Worm (Caenorhabditis elegans) whole organism, L3 larva: ENCODE measurements around the gene srx-65.

ENCODE experiments used
- R02D3.7 ChIP-seq: fragments of 150-350 bp; optimal IDR thresholded peaks from 2 replicates; lab custom pipeline; 2014; ENCODE audit warnings: missing biosample characterization, missing genetic modification characterization
- ama-1 ChIP-seq: fragments of 150-350 bp; optimal IDR thresholded peaks from 2 replicates; lab custom pipeline; 2018
- ceh-28 ChIP-seq: fragments of 150-350 bp; optimal IDR thresholded peaks from 2 replicates; lab custom pipeline; 2014; ENCODE audit warnings: missing biosample characterization, missing genetic modification reagents, missing genetic modification characterization
- ceh-82 ChIP-seq: fragments of 150-350 bp; optimal IDR thresholded peaks from 2 replicates; lab custom pipeline; 2014; ENCODE audit warnings: missing biosample characterization, missing genetic modification characterization
- eor-1 ChIP-seq, 2 experiments: fragments of 150-350 bp; optimal IDR thresholded peaks; 2 replicates each; lab custom pipeline; 2014 to 2018; ENCODE audit warnings: missing biosample characterization in 2 of 2, missing genetic modification characterization in 2 of 2
- fkh-10 ChIP-seq: sonication (generic microtip); optimal IDR thresholded peaks from 2 replicates; lab custom pipeline; 2017; ENCODE audit warnings: missing biosample characterization, missing genetic modification reagents, missing genetic modification characterization
- lin-39 ChIP-seq: fragments of 150-350 bp; optimal IDR thresholded peaks from 2 replicates; lab custom pipeline; 2018; ENCODE audit warnings: missing biosample characterization, missing genetic modification reagents, missing genetic modification characterization
- nhr-11 ChIP-seq: fragments of 150-350 bp; optimal IDR thresholded peaks from 2 replicates; lab custom pipeline; 2014; ENCODE audit warnings: missing biosample characterization, missing genetic modification characterization
- nhr-237 ChIP-seq: fragments of 150-350 bp; optimal IDR thresholded peaks from 2 replicates; lab custom pipeline; 2014; ENCODE audit warnings: missing biosample characterization, missing genetic modification characterization
- nhr-76 ChIP-seq: fragments of 150-350 bp; sonication (generic microtip); optimal IDR thresholded peaks from 5 replicates; lab custom pipeline; 2014; ENCODE audit warnings: missing biosample characterization, missing genetic modification characterization
- nhr-77 ChIP-seq: fragments of 150-350 bp; optimal IDR thresholded peaks from 2 replicates; lab custom pipeline; 2014; ENCODE audit warnings: missing biosample characterization, missing genetic modification characterization
- skn-1 ChIP-seq: fragments of 150-350 bp; optimal IDR thresholded peaks from 2 replicates; lab custom pipeline; 2014; ENCODE audit warnings: missing biosample characterization, missing genetic modification characterization
- unc-39 ChIP-seq: sonication (generic microtip); optimal IDR thresholded peaks from 4 replicates; lab custom pipeline; 2017; ENCODE audit warnings: missing biosample characterization, missing genetic modification characterization

DNA sequence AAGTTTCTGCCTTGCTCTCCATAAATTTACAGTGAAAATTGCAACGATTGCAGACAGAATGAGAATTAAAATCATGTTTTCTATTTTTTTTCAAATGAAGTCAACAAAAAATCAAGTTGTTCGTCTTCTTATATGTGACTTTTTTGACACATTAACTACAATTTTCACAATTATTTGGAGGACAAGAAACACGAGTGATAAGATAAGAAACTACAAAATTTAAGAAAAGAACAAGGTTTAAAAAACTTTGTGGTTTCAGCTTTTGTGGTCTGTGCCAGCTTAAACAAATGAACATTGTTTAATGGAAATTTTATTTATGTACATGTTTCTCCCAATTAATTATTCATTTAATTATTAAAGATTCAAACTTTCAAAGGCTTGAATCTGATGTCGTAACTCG is 48.7 kb downstream of the srx-65 start, which contains the start of gene cyp-34A9:
- no peak for TF ChIP-seq skn-1 (tag; lab: Kevin White, UChicago)
- TF ChIP-seq ceh-82 (tag; lab: Kevin White, UChicago), result no peak
- TF ChIP-seq nhr-76 (tag; lab: Kevin White, UChicago), result no peak
- no peak for TF ChIP-seq ceh-28 (tag; lab: Kevin White, UChicago)
- no peak for TF ChIP-seq unc-39 (tag; lab: Kevin White, UChicago)
- TF ChIP-seq ama-1 (lab: Kevin White, UChicago), result no peak
- TF ChIP-seq R02D3.7 (tag; lab: Kevin White, UChicago), result no peak
- TF ChIP-seq nhr-77 (tag; lab: Kevin White, UChicago), result no peak
- no peak for TF ChIP-seq eor-1 (tag; optimal IDR thresholded peaks at IDR 0.05; lab: Kevin White, UChicago)
- TF ChIP-seq fkh-10, result no peak
- no peak for TF ChIP-seq lin-39 (tag; lab: Kevin White, UChicago)
- no peak for TF ChIP-seq nhr-11 (tag; lab: Kevin White, UChicago)
- TF ChIP-seq nhr-237 (tag; lab: Kevin White, UChicago), result no peak
